Fruit fly (Drosophila melanogaster) whole organism, prepupa: ENCODE data around the gene Apt1.

Experiments
- CG10631 ChIP-seq: fragments of 200-800 bp; sonication (Bioruptor generic); optimal IDR thresholded peaks from 2 replicates; lab custom pipeline; 2016; ENCODE audit warnings: missing biosample characterization, missing genetic modification characterization
- CG11762 ChIP-seq: fragments of 200-800 bp; sonication (Bioruptor generic); optimal IDR thresholded peaks from 3 replicates; lab custom pipeline; 2016; ENCODE audit warnings: missing biosample characterization, missing genetic modification characterization; ENCODE audit not compliant: insufficient read depth
- CG16779 ChIP-seq: fragments of 200-800 bp; sonication (Bioruptor generic); optimal IDR thresholded peaks from 3 replicates; lab custom pipeline; 2017; ENCODE audit warnings: missing biosample characterization, mild to moderate bottlenecking, missing genetic modification characterization
- CG4318 ChIP-seq: fragments of 200-800 bp; sonication (Bioruptor generic); optimal IDR thresholded peaks from 3 replicates; lab custom pipeline; 2017; ENCODE audit warnings: missing biosample characterization, mild to moderate bottlenecking, missing genetic modification characterization
- CG7368 ChIP-seq: fragments of 200-800 bp; sonication (Bioruptor generic); optimal IDR thresholded peaks from 3 replicates; lab custom pipeline; 2016; ENCODE audit warnings: missing biosample characterization, missing genetic modification characterization
- Hr38 ChIP-seq: sonication (Bioruptor generic); optimal IDR thresholded peaks from 2 replicates; lab custom pipeline; 2016; ENCODE audit warnings: missing biosample characterization, missing genetic modification characterization
- Sox15 ChIP-seq: fragments of 200-800 bp; sonication (Bioruptor generic); optimal IDR thresholded peaks from 3 replicates; lab custom pipeline; 2016; ENCODE audit warnings: missing biosample characterization, missing genetic modification characterization
- achi ChIP-seq: fragments of 200-800 bp; sonication (Bioruptor generic); optimal IDR thresholded peaks from 3 replicates; lab custom pipeline; 2016; ENCODE audit warnings: missing biosample characterization, missing genetic modification characterization
- esn ChIP-seq: fragments of 200-800 bp; sonication (Bioruptor generic); optimal IDR thresholded peaks from 2 replicates; lab custom pipeline; 2016; ENCODE audit warnings: missing biosample characterization, mild to moderate bottlenecking, missing genetic modification characterization, moderate library complexity
- fd59A ChIP-seq: fragments of 200-800 bp; sonication (Bioruptor generic); optimal IDR thresholded peaks from 2 replicates; lab custom pipeline; 2017; ENCODE audit warnings: missing biosample characterization, mild to moderate bottlenecking, missing genetic modification characterization, missing genetic modification reagents
- fkh ChIP-seq: fragments of 200-800 bp; sonication (Bioruptor generic); optimal IDR thresholded peaks from 3 replicates; lab custom pipeline; 2017; ENCODE audit warnings: missing biosample characterization, mild to moderate bottlenecking, missing genetic modification characterization, moderate library complexity

DNA sequence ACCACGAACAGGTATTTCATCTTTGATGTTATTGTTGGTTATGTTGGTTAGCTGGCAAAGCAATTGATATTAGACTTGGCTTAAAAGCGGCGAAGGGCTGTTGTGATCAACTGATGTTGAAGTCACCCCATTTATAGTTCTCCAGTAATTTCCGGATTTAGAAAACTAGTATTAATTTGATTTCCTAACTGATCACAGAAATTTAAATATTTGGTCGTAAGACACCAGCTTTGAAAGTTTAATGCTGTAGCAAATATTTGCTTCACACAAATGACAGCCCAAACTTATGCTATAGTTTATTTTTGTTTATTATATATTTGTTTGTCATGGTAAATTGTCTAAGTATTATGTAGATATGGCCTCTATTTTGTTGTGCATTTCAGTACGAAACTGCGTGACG is 45.7 kb upstream of the Apt1 start, which contains the start of gene CG33269:
- TF ChIP-seq CG11762 (GFP tag; lab: Kevin White, UChicago), result no peak
- no peak for TF ChIP-seq fkh (GFP tag; lab: Kevin White, UChicago)
- no peak for TF ChIP-seq CG7368 (GFP tag; lab: Kevin White, UChicago)
- TF ChIP-seq Sox15 (GFP tag; lab: Kevin White, UChicago), result no peak
- no peak for TF ChIP-seq fd59A (GFP tag; lab: Kevin White, UChicago)
- TF ChIP-seq Hr38 (GFP tag; lab: Kevin White, UChicago), result no peak
- no peak for TF ChIP-seq CG10631 (GFP tag; lab: Kevin White, UChicago)
- no peak for TF ChIP-seq achi (GFP tag; lab: Kevin White, UChicago)
- TF ChIP-seq CG4318 (GFP tag; lab: Kevin White, UChicago), result no peak
- TF ChIP-seq CG16779 (tag; lab: Kevin White, UChicago), result no peak
- TF ChIP-seq esn (GFP tag; lab: Kevin White, UChicago), result no peak
